Fruit fly (Drosophila melanogaster) whole organism: Measurements from ENCODE around the gene RpS30.

Experiments
- CG8478 ChIP-seq: fragments of >200 bp; optimal IDR thresholded peaks from 2 replicates; lab custom pipeline; 2018; ENCODE audit warnings: inconsistent platforms
- Dll ChIP-seq: fragments of >200 bp; optimal IDR thresholded peaks from 2 replicates; lab custom pipeline; 2017
- EcR ChIP-seq, 2 experiments: fragments of >200 bp; optimal IDR thresholded peaks; 2 replicates each; lab custom pipeline; 2017; ENCODE audit warnings: missing biosample characterization in 2 of 2, missing genetic modification characterization in 2 of 2, missing genetic modification reagents in 2 of 2
- psq ChIP-seq: fragments of >200 bp; optimal IDR thresholded peaks from 2 replicates; lab custom pipeline; 2017

DNA sequence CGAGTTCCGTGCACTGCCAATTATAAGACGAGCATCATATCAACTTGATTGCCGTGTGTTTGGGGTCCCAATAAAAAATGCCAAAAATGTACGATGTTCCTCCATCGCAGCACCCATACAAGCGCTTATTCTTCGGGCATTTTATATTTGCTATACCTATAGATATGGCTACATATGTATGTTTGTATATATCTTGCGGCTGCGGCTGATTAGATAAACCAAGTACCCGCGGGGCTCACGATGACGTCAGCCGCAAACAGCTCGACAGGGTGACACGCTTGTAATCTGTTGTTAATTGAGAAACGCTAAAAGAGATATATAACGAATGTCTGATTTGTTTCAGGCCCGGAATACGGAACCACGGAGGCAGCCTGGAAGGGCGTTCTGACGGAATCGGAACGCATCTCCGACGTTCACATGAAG lies 13.1 kb upstream of the RpS30 start:
- no peak for TF ChIP-seq psq
- TF ChIP-seq EcR (GFP tag; optimal IDR thresholded peaks at IDR 0.05; lab: Kevin White, UChicago), result no peak
- TF ChIP-seq CG8478 (lab: Kevin White, UChicago), result no peak
- TF ChIP-seq Dll (lab: Kevin White, UChicago), result no peak
